Worm (Caenorhabditis elegans) whole organism, dauer: Measurements from ENCODE around the gene srx-56.
"Not testable (repeated sequence)": the region's sequence is repeated elsewhere in the genome, so short reads cannot be mapped to it uniquely, and the experiment has no call there.

Source experiments
- unc-62 ChIP-seq: sonication (generic microtip); optimal IDR thresholded peaks from 2 replicates; lab custom pipeline; 2017; ENCODE audit warnings: missing biosample characterization, missing genetic modification reagents, missing genetic modification characterization

The srx-56 gene

ce11 chrV:7374090-7374489 lies at the start of gene srx-56:
Gene srx-56 (plus strand): TSS chrV:7374390.
- TF ChIP-seq unc-62 (GFP tag; lab: Kevin White, UChicago), result no peak

- no peak for TF ChIP-seq unc-62 (GFP tag; lab: Kevin White, UChicago)
Observed at ce11 chrV:7325285-7325684, 48.9 kb upstream of the srx-56 start, which contains the start of gene srx-92. Gene srx-92 (minus strand): TSS chrV:7325385.

DNA sequence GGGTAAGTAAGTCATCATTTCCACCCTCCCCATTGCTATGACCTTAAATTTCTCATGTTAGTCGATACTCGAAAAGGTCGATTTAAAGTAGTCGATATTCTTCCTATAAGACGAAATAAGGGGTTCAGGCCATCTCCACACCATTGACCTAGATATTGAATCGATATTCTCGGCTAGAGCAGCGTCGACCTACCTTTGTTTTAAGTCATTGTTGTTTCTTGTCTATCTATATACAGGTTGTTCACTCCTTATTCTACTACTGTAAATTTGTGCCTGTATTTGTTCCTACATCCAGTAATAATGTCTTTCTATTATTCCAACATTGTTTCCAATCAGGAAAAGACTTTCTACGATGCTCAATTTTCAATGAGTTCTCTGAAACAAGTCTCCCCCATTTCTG lies 47.3 kb upstream of the srx-56 start, which contains the start of gene F10G2.4:
F10G2.4 (plus strand) TSS at position 301 of the 400 bp plus-strand sequence.
- no peak for TF ChIP-seq unc-62 (GFP tag; lab: Kevin White, UChicago)

DNA sequence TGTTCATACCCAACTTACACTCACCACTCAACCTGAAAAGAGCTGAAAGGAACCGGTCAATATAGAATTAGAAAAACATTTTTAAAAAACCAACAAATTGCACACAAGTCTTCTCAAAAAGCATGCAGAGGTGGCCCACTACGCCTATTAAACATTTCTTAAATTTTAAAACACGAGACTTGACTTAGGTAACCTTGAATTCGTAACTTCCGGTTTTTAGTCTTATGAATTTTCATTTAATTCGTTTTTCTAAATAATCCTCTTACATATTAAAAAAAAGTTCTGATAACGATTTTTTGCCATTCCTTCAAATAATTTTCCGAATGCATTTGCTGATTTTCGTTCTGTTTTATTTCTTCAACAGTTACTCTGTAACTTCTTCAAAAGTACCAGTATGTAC lies 46.1 kb upstream of the srx-56 start, which contains the start of gene clec-7:
clec-7 (plus strand) TSS at position 301 of the 400 bp plus-strand sequence.
- no peak for TF ChIP-seq unc-62 (GFP tag; lab: Kevin White, UChicago)

DNA sequence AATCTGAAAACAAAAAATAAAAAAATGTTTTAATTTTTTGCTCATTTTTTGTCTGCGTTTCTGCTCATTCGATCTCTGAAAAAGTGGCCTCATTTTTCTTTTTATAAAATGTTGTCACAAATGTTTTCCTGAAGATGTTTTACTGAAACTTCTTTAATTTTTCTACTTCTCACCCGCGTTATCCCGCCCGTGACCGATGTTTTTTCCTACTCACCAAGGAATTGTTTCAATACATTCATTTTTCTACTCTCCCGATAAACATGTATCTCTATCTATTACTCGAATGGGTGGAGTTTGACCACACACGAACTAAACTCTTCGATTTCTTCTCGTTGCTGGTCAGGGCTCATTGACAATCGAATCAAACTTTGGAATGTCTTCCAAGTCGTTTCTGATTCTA lies 43.3 kb upstream of the srx-56 start, which contains the start of gene F10G2.2:
F10G2.2 (plus strand) TSS at position 301 of the 400 bp plus-strand sequence.
- no peak for TF ChIP-seq unc-62 (GFP tag; lab: Kevin White, UChicago)

DNA sequence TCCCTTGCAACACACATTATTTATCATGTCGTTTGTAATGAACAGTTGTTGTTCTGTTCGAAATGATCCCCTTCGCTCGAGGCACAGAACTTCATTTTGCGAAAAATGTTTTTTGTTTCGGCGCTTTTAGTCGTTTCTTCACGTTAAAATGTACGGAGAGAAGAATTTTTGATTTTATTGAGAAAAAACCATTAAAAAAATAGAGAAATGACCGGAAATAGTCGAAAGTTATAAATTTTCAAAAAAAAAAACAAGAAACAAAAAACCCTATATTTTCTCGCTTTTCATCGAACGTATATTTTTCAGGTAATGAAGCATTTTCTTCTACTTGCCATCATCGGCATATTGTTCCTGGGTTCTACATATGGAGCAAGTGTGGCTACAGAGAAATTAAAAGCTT lies 41.9 kb upstream of the srx-56 start, which contains the start of gene F10G2.1:
F10G2.1 (plus strand) TSS at position 301 of the 400 bp plus-strand sequence.
- no peak for TF ChIP-seq unc-62 (GFP tag; lab: Kevin White, UChicago)

DNA sequence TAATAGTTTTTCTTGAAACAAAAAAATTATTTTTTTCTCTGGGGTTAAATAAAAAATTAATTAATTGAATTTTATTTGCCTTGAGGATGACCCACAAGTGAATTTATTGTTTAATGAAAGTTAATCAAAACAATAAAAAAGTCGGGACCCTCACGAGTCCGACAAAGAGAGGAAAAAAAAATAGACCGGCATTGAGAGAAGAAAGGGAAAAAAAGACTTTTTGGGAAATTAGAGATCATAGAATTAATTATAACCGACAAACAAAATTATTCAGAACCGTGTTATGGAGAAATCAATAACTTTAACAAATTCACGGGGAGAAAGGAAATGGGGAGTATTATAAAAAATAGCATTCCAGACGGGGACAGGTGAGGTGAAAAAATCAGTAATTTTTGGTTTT lies 37.0 kb upstream of the srx-56 start, which contains the start of gene F10G2.7:
F10G2.7 (minus strand) TSS at position 101 of the 400 bp plus-strand sequence.
- TF ChIP-seq unc-62 (GFP tag; lab: Kevin White, UChicago), result not testable (repeated sequence)

DNA sequence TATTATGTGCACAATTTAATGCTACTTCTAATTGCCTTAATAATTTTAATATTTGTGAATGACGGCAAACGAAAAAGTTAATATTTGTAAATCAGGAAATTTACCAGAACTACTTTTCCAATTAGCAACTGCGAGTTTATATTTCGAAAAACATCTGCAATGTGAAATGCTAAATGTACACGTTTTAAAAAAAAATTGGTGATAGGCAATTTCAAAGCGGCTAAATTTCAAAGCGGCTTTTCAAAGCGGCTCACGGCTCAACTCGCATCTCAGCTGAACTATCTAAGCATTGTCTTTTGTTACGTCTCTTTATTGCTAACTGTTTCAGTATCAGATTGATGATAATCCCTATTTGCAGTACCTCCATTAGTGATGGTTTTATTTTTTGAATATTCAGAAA lies 34.4 kb upstream of the srx-56 start, which contains the start of gene srh-187:
srh-187 (minus strand) TSS at position 101 of the 400 bp plus-strand sequence.
- TF ChIP-seq unc-62 (GFP tag; lab: Kevin White, UChicago), result no peak

DNA sequence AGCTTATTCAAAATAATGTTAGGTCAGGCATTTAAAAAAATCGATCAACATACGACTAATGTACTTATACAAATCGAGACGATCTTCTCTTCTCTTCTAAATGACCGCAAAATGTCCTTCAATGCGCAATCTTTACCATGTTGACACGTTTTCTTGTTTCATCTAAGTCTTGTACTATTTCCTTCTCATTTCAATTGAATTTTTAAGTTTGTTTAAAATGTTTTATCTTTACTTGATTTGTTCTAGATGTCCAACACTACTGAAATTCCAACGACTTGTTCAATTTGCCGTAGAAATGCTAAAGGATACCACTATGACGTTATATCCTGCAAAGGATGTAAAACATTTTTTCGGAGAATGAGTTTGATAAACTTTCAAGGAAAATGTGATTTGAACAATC lies 32.2 kb upstream of the srx-56 start, which contains the start of the genes nhr-263 and nhr-148:
nhr-263 (minus strand) TSS at position 101 of the 400 bp plus-strand sequence.
nhr-148 (plus strand) TSS at position 215 of the 400 bp plus-strand sequence.
- no peak for TF ChIP-seq unc-62 (GFP tag; lab: Kevin White, UChicago)

DNA sequence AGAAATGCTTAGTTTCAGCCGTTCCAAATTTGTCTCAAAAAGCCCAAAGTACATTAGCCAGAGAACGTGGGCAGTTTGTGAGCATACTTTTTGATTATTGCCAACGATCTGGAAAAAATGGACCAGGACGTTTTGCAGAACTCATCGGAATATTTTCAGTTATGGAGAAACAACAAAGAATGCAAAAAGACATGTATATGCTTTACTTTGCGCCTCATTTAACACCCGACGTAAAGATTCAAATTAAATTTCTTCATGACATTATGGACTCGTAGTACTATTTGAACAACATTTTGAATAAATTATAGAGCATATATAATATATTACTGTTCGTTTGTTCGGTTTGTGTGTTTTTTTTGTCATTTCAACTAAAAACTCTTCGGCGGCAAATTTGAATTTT lies 30.7 kb upstream of the srx-56 start, which contains the start of gene srh-244:
srh-244 (plus strand) TSS at position 301 of the 400 bp plus-strand sequence.
- TF ChIP-seq unc-62 (GFP tag; lab: Kevin White, UChicago), result no peak

- not testable (repeated sequence) for TF ChIP-seq unc-62 (GFP tag; lab: Kevin White, UChicago)
Observed at ce11 chrV:7345494-7345893, 28.7 kb upstream of the srx-56 start, which contains the start of gene nhr-147. Gene nhr-147 (plus strand): TSS chrV:7345794.

ce11 chrV:7349541-7349940 lies 24.6 kb upstream of the srx-56 start, which contains the start of gene nhr-149:
Gene nhr-149 (minus strand): TSS chrV:7349641.
- no peak for TF ChIP-seq unc-62 (GFP tag; lab: Kevin White, UChicago)

DNA sequence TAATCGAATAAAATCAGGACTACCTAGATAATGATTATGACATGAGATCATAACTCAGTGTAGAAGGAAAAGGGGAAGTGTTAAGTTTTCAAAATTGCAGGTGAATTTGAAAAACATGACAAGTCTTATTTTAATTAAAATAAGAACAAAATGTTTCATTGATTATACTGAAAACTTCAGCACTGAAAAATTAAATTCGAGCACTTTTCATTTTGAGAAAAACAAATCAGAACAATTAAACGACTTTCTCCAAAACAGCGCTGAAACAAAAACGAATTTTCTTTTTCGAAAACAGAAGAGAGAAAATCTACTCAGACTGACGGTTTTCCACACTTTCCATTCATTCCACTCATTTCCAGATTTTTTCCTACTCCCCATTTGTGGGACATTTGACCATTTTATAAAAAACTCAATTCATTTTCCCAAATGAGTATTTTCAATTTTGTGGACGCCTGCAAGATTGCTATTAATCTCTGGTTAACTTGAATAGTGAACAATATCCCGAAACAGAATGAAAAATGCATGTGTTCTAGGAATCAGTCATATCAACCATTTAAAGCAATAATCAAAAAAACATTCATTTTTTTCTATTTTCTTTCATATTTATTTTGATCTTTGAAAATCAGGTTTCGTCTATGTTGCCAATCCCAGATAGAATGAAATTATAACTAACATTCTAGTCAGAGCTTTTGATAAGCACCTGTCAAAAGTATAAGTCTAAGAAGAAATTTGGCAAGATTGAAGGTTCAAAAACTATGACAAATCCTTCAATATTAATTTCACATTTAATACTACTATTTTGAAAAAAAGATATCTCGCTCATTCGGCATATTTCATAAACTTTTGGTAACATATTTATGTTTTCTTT lies 21.8 kb upstream of the srx-56 start, which contains the start of the genes srh-231 and srh-275:
srh-231 (minus strand) TSS at position 51 of the 868 bp plus-strand sequence.
srh-275 (plus strand) TSS at position 818 of the 868 bp plus-strand sequence.
- no peak for TF ChIP-seq unc-62 (GFP tag; lab: Kevin White, UChicago)

- TF ChIP-seq unc-62 (GFP tag; lab: Kevin White, UChicago), result no peak
Observed at ce11 chrV:7353602-7354001, 20.6 kb upstream of the srx-56 start.

- TF ChIP-seq unc-62 (GFP tag; lab: Kevin White, UChicago), result no peak
Observed at ce11 chrV:7355464-7355863, 18.7 kb upstream of the srx-56 start, which contains the start of gene tag-293. Gene tag-293 (minus strand): TSS chrV:7355564.
